Worm (Caenorhabditis elegans) whole organism, early embryonic: ENCODE results near the gene wht-7.

Experiments used
- B0310.2 ChIP-seq: sonication (generic microtip); optimal IDR thresholded peaks from 2 replicates; lab custom pipeline; 2016; ENCODE audit warnings: mild to moderate bottlenecking, missing genetic modification characterization, missing compliant biosample characterization
- F13C5.2 ChIP-seq: sonication (generic microtip); optimal IDR thresholded peaks from 2 replicates; lab custom pipeline; 2017; ENCODE audit warnings: mild to moderate bottlenecking, missing genetic modification characterization, inconsistent platforms, missing compliant biosample characterization
- aly-1 ChIP-seq: sonication (generic microtip); optimal IDR thresholded peaks from 2 replicates; lab custom pipeline; 2016; ENCODE audit warnings: missing genetic modification characterization, missing compliant biosample characterization
- ama-1 ChIP-seq: fragments of 150-350 bp; optimal IDR thresholded peaks from 2 replicates; lab custom pipeline; 2014
- ceh-13 ChIP-seq: fragments of 200-800 bp; sonication (Bioruptor generic); optimal IDR thresholded peaks from 2 replicates; lab custom pipeline; 2018; ENCODE audit warnings: mild to moderate bottlenecking, missing genetic modification characterization, missing compliant biosample characterization
- ceh-36 ChIP-seq: sonication (generic microtip); optimal IDR thresholded peaks from 2 replicates; lab custom pipeline; 2016; ENCODE audit warnings: missing genetic modification characterization, inconsistent platforms, missing compliant biosample characterization
- ets-7 ChIP-seq: sonication (generic microtip); optimal IDR thresholded peaks from 2 replicates; lab custom pipeline; 2016; ENCODE audit warnings: missing genotype, missing genetic modification characterization, missing compliant biosample characterization
- flt-1 ChIP-seq: fragments of 200-800 bp; sonication (Bioruptor generic); IDR thresholded peaks from 2 replicates; pipeline ENCODE4 v1.3.6; 2022; ENCODE audit warnings: missing genetic modification characterization, missing compliant biosample characterization
- hmbx-1 ChIP-seq: sonication (generic microtip); optimal IDR thresholded peaks from 2 replicates; lab custom pipeline; 2016; ENCODE audit warnings: mild to moderate bottlenecking, missing genetic modification characterization, missing compliant biosample characterization
- hmg-4 ChIP-seq: fragments of 200-800 bp; sonication (Bioruptor generic); optimal IDR thresholded peaks from 2 replicates; lab custom pipeline; 2018; ENCODE audit warnings: mild to moderate bottlenecking, missing genetic modification characterization, missing compliant biosample characterization
- hnd-1 ChIP-seq: sonication (generic microtip); optimal IDR thresholded peaks from 2 replicates; lab custom pipeline; 2016; ENCODE audit warnings: missing genetic modification characterization, missing compliant biosample characterization
- pes-1 ChIP-seq: fragments of 200-800 bp; sonication (Bioruptor generic); IDR thresholded peaks from 2 replicates; pipeline ENCODE4 v1.3.6; 2022; ENCODE audit warnings: missing genetic modification reagents, missing genetic modification characterization, missing compliant biosample characterization
- scrt-1 ChIP-seq: fragments of 200-800 bp; sonication (Bioruptor generic); IDR thresholded peaks from 2 replicates; pipeline ENCODE4 v1.3.6; 2022; ENCODE audit warnings: missing genetic modification characterization, missing compliant biosample characterization
- sea-1 ChIP-seq: fragments of 200-800 bp; sonication (Bioruptor generic); conservative IDR thresholded peaks from 2 replicates; pipeline ENCODE4 v1.3.6; 2022; ENCODE audit warnings: missing genetic modification characterization, missing compliant biosample characterization
- tbx-11 ChIP-seq: fragments of 200-800 bp; sonication (Bioruptor generic); IDR thresholded peaks from 2 replicates; pipeline ENCODE4 v1.3.6; 2022; ENCODE audit warnings: missing genetic modification characterization, missing compliant biosample characterization
- tbx-37 ChIP-seq: fragments of 200-800 bp; sonication (Bioruptor generic); conservative IDR thresholded peaks from 2 replicates; pipeline ENCODE4 v1.3.6; 2022; ENCODE audit warnings: missing genetic modification reagents, missing genetic modification characterization, missing compliant biosample characterization
- tra-4 ChIP-seq: sonication (generic microtip); optimal IDR thresholded peaks from 2 replicates; lab custom pipeline; 2017; ENCODE audit warnings: missing genetic modification characterization, missing compliant biosample characterization

Gene wht-7

DNA sequence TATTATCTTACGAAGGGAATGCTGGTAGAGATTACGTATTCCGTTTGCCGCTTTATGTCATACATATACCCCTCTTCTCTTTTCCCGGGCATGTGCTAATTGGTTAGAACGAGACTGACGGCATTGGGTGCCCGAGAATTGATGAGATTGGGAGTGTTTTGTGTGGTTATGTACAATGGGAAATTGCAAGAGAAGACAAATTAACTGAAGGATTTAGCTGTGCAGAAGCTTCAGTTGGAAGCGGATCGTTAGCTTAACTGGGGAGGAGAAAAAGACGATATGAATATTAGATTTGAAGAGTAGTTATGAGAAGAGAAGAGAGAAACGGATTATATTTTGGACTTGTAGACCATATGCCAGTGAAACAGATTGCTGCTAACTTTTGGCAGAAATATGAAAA lies 39.2 kb downstream of the wht-7 start:
- TF ChIP-seq ceh-36 (tag; lab: Kevin White, UChicago) (no peak), flt-1 (GFP tag; lab: Robert Waterston, UW) (no peak), pes-1 (GFP tag; lab: Robert Waterston, UW) (no peak), ceh-13 (GFP tag; lab: Kevin White, UChicago) (no peak), sea-1 (no peak), scrt-1 (GFP tag; lab: Robert Waterston, UW) (no peak), ama-1 (lab: Kevin White, UChicago) (no peak), hmbx-1 (tag; lab: Kevin White, UChicago) (no peak), aly-1 (tag; lab: Kevin White, UChicago) (no peak), tbx-11 (GFP tag; lab: Robert Waterston, UW) (no peak), B0310.2 (tag; lab: Kevin White, UChicago) (no peak), hmg-4 (GFP tag; lab: Kevin White, UChicago) (no peak), tra-4 (tag; lab: Kevin White, UChicago) (no peak), ets-7 (tag; lab: Kevin White, UChicago) (no peak), F13C5.2 (tag; lab: Kevin White, UChicago) (no peak), tbx-37 (GFP tag; lab: Robert Waterston, UW) (no peak), hnd-1 (tag; lab: Kevin White, UChicago) (no peak)

DNA sequence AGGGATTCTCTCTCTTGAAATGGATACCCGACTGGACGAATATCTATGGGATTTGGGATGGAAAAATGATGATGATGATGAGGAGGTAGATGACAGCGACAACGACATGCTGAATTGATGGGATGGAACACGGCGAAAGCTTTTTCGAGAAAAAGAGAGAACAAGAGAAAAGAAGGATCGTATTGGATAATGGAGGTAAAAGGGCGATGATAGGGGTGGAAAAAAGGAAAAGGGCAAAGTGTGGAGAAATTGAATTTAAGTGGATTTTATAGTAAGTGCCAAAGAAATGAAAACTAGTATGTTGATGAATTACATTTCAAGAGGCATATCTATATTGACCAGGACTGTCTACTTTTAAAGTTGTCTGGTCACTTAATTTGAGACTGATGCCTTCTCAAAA lies 43.5 kb downstream of the wht-7 start:
- TF ChIP-seq scrt-1 (GFP tag; lab: Robert Waterston, UW): no peak
- TF ChIP-seq tbx-11 (GFP tag; lab: Robert Waterston, UW): no peak
- TF ChIP-seq flt-1 (GFP tag; lab: Robert Waterston, UW): no peak
- TF ChIP-seq ama-1 (lab: Kevin White, UChicago): no peak
- no peak for TF ChIP-seq ceh-36 (tag; lab: Kevin White, UChicago)
- TF ChIP-seq ets-7 (tag; lab: Kevin White, UChicago): no peak
- no peak for TF ChIP-seq pes-1 (GFP tag; lab: Robert Waterston, UW)
- TF ChIP-seq sea-1: no peak
- no peak for TF ChIP-seq B0310.2 (tag; lab: Kevin White, UChicago)
- no peak for TF ChIP-seq F13C5.2 (tag; lab: Kevin White, UChicago)
- no peak for TF ChIP-seq hnd-1 (tag; lab: Kevin White, UChicago)
- no peak for TF ChIP-seq ceh-13 (GFP tag; lab: Kevin White, UChicago)
- no peak for TF ChIP-seq tbx-37 (GFP tag; lab: Robert Waterston, UW)
- no peak for TF ChIP-seq tra-4 (tag; lab: Kevin White, UChicago)
- no peak for TF ChIP-seq aly-1 (tag; lab: Kevin White, UChicago)
- no peak for TF ChIP-seq hmg-4 (GFP tag; lab: Kevin White, UChicago)
- TF ChIP-seq hmbx-1 (tag; lab: Kevin White, UChicago): no peak

DNA sequence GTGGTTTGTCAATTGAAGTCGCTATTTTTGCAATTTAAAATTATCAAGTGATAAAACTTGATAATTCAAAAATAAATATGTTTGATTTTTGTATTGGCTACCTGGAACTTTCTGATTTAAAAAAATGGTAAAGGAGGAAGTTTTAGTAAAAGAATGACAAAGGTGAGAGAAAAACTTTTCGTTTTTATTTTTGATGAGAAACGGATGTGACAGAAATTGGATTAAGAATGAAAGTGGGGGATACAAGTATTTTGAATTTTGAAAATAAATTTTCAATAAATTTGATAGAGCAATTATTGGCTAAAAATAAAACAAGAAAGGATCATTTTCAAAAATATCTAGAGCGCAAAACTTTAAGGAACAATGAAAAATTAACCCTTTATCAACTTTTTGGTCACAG lies 46.6 kb downstream of the wht-7 start, which contains the start of gene C05D10.4:
Gene C05D10.4, minus strand, starts transcription at position 101 of the 400 bp plus-strand sequence.
- no peak for TF ChIP-seq ets-7 (tag; lab: Kevin White, UChicago)
- no peak for TF ChIP-seq hmg-4 (GFP tag; lab: Kevin White, UChicago)
- no peak for TF ChIP-seq scrt-1 (GFP tag; lab: Robert Waterston, UW)
- TF ChIP-seq tbx-11 (GFP tag; lab: Robert Waterston, UW): no peak
- TF ChIP-seq F13C5.2 (tag; lab: Kevin White, UChicago): no peak
- TF ChIP-seq ama-1 (lab: Kevin White, UChicago): no peak
- no peak for TF ChIP-seq flt-1 (GFP tag; lab: Robert Waterston, UW)
- no peak for TF ChIP-seq aly-1 (tag; lab: Kevin White, UChicago)
- no peak for TF ChIP-seq tra-4 (tag; lab: Kevin White, UChicago)
- no peak for TF ChIP-seq tbx-37 (GFP tag; lab: Robert Waterston, UW)
- no peak for TF ChIP-seq sea-1
- TF ChIP-seq B0310.2 (tag; lab: Kevin White, UChicago): no peak
- TF ChIP-seq hmbx-1 (tag; lab: Kevin White, UChicago): no peak
- no peak for TF ChIP-seq hnd-1 (tag; lab: Kevin White, UChicago)
- TF ChIP-seq ceh-13 (GFP tag; lab: Kevin White, UChicago): no peak
- no peak for TF ChIP-seq ceh-36 (tag; lab: Kevin White, UChicago)
- no peak for TF ChIP-seq pes-1 (GFP tag; lab: Robert Waterston, UW)

DNA sequence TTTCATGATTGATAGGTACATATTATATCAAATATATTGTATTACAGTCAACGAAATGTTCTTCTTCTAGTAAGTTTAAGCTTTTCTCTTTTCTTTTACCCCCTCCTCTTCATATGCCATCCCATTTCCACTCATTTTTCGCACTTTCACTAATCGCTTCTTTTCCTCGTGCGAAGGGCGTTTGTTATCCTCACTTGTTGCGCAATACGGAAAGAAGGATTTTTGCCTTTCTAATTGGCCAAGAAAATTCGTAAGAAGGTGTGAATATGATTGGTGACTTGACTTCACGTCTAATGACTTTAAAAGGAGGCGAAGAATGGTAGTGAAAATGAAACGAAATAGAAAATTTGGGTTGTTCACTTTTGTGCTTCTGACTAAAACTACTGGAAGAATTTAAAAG lies 53.7 kb downstream of the wht-7 start:
- TF ChIP-seq tbx-37 (GFP tag; lab: Robert Waterston, UW): no peak
- no peak for TF ChIP-seq tbx-11 (GFP tag; lab: Robert Waterston, UW)
- no peak for TF ChIP-seq hmbx-1 (tag; lab: Kevin White, UChicago)
- no peak for TF ChIP-seq aly-1 (tag; lab: Kevin White, UChicago)
- TF ChIP-seq flt-1 (GFP tag; lab: Robert Waterston, UW): no peak
- TF ChIP-seq ceh-36 (tag; lab: Kevin White, UChicago): no peak
- no peak for TF ChIP-seq pes-1 (GFP tag; lab: Robert Waterston, UW)
- no peak for TF ChIP-seq ets-7 (tag; lab: Kevin White, UChicago)
- no peak for TF ChIP-seq hmg-4 (GFP tag; lab: Kevin White, UChicago)
